Worm (Caenorhabditis elegans) whole organism, midembryonic: Measurements from ENCODE around the gene exc-14.

ENCODE experiments used
- T22C8.4 ChIP-seq: fragments of 200-800 bp; sonication (Bioruptor generic); IDR thresholded peaks from 2 replicates; pipeline ENCODE4 v1.3.6; 2022; ENCODE audit warnings: missing genetic modification characterization, missing compliant biosample characterization
- cog-1 ChIP-seq: sonication (generic microtip); optimal IDR thresholded peaks from 2 replicates; lab custom pipeline; 2016; ENCODE audit warnings: missing genetic modification characterization, missing compliant biosample characterization
- flt-1 ChIP-seq: fragments of 200-800 bp; sonication (Bioruptor generic); IDR thresholded peaks from 2 replicates; pipeline ENCODE4 v1.3.6; 2022; ENCODE audit warnings: missing genetic modification characterization, missing compliant biosample characterization
- klf-2 ChIP-seq: fragments of 200-800 bp; sonication (Bioruptor generic); conservative IDR thresholded peaks from 2 replicates; pipeline ENCODE4 v1.3.6; 2022; ENCODE audit warnings: missing genetic modification reagents, missing genetic modification characterization, missing compliant biosample characterization
- med-1 ChIP-seq: sonication (generic microtip); optimal IDR thresholded peaks from 2 replicates; lab custom pipeline; 2017; ENCODE audit warnings: missing genetic modification characterization, mild to moderate bottlenecking, missing compliant biosample characterization, antibody characterized with exemption, missing genetic modification reagents; ENCODE audit not compliant: insufficient read depth
- ref-1 ChIP-seq: fragments of 200-800 bp; sonication (Bioruptor generic); conservative IDR thresholded peaks from 2 replicates; pipeline ENCODE4 v1.3.6; 2022; ENCODE audit warnings: missing genetic modification reagents, missing genetic modification characterization, missing compliant biosample characterization
- tab-1 ChIP-seq: fragments of 200-800 bp; sonication (Bioruptor generic); IDR thresholded peaks from 2 replicates; pipeline ENCODE4 v1.3.6; 2022; ENCODE audit warnings: missing genetic modification characterization, missing compliant biosample characterization
- ztf-23 ChIP-seq: fragments of 200-800 bp; sonication (Bioruptor generic); IDR thresholded peaks from 2 replicates; pipeline ENCODE4 v1.3.6; 2022; ENCODE audit warnings: missing genetic modification reagents, missing genetic modification characterization, missing compliant biosample characterization
- ztf-29 ChIP-seq: fragments of 200-800 bp; sonication (Bioruptor generic); IDR thresholded peaks from 2 replicates; pipeline ENCODE4 v1.3.6; 2022; ENCODE audit warnings: missing genetic modification reagents, missing genetic modification characterization, missing compliant biosample characterization

exc-14 gene

ce11 chrV:5046103-5046502, at the start of gene exc-14:
Gene exc-14 (minus strand): TSS chrV:5046203.
- TF ChIP-seq ztf-23 (GFP tag; lab: Robert Waterston, UW) (no peak), cog-1 (tag; lab: Kevin White, UChicago) (no peak), med-1 (GFP tag; lab: Kevin White, UChicago) (no peak), klf-2 (GFP tag; lab: Robert Waterston, UW) (no peak), flt-1 (GFP tag; lab: Robert Waterston, UW) (no peak)

ce11 chrV:5090386-5090785, 44.4 kb upstream of the exc-14 start:
- no peak for TF ChIP-seq cog-1 (tag; lab: Kevin White, UChicago)
- no peak for TF ChIP-seq klf-2 (GFP tag; lab: Robert Waterston, UW)
- no peak for TF ChIP-seq ztf-23 (GFP tag; lab: Robert Waterston, UW)
- TF ChIP-seq T22C8.4 (GFP tag; lab: Robert Waterston, UW): no peak
- TF ChIP-seq ref-1 (GFP tag; lab: Robert Waterston, UW): no peak
- no peak for TF ChIP-seq med-1 (GFP tag; lab: Kevin White, UChicago)
- no peak for TF ChIP-seq flt-1 (GFP tag; lab: Robert Waterston, UW)
- TF ChIP-seq ztf-29 (GFP tag; lab: Robert Waterston, UW): no peak
- TF ChIP-seq tab-1 (GFP tag; lab: Robert Waterston, UW): no peak

ce11 chrV:5089497-5090134, 43.6 kb upstream of the exc-14 start, which contains the start of gene glb-32:
Gene glb-32 (minus strand): TSS chrV:5089547.
- TF ChIP-seq ztf-23 (GFP tag; lab: Robert Waterston, UW): no peak
- no peak for TF ChIP-seq klf-2 (GFP tag; lab: Robert Waterston, UW)
- TF ChIP-seq ref-1 (GFP tag; lab: Robert Waterston, UW): no peak
- TF ChIP-seq T22C8.4 (GFP tag; lab: Robert Waterston, UW): no peak
- TF ChIP-seq cog-1 (tag; lab: Kevin White, UChicago): no peak
- TF ChIP-seq ztf-29 (GFP tag; lab: Robert Waterston, UW): no peak
- no peak for TF ChIP-seq med-1 (GFP tag; lab: Kevin White, UChicago)
- no peak for TF ChIP-seq tab-1 (GFP tag; lab: Robert Waterston, UW)
- no peak for TF ChIP-seq flt-1 (GFP tag; lab: Robert Waterston, UW)

- no peak for TF ChIP-seq ref-1 (GFP tag; lab: Robert Waterston, UW)
- no peak for TF ChIP-seq flt-1 (GFP tag; lab: Robert Waterston, UW)
- TF ChIP-seq tab-1 (GFP tag; lab: Robert Waterston, UW): no peak
- TF ChIP-seq klf-2 (GFP tag; lab: Robert Waterston, UW): no peak
- no peak for TF ChIP-seq ztf-23 (GFP tag; lab: Robert Waterston, UW)
- no peak for TF ChIP-seq med-1 (GFP tag; lab: Kevin White, UChicago)
Measured at ce11 chrV:5088311-5088710, 42.3 kb upstream of the exc-14 start.

ce11 chrV:5086919-5087404, 41.0 kb upstream of the exc-14 start, which contains the start of gene Y58A7A.5:
Gene Y58A7A.5 (minus strand): TSS chrV:5086969.
- TF ChIP-seq ztf-23 (GFP tag; lab: Robert Waterston, UW): no peak

ce11 chrV:5084957-5085465, 39.0 kb upstream of the exc-14 start, which contains the start of gene Y58A7A.4:
Gene Y58A7A.4 (minus strand): TSS chrV:5085007.
- TF ChIP-seq ztf-23 (GFP tag; lab: Robert Waterston, UW) (no peak), ref-1 (GFP tag; lab: Robert Waterston, UW) (no peak), T22C8.4 (GFP tag; lab: Robert Waterston, UW) (no peak), cog-1 (tag; lab: Kevin White, UChicago) (no peak), tab-1 (GFP tag; lab: Robert Waterston, UW) (no peak), med-1 (GFP tag; lab: Kevin White, UChicago) (no peak), flt-1 (GFP tag; lab: Robert Waterston, UW) (no peak)

ce11 chrV:5080853-5081338, 34.9 kb upstream of the exc-14 start, which contains the start of gene Y58A7A.3:
Gene Y58A7A.3 (minus strand): TSS chrV:5080903.
- TF ChIP-seq ref-1 (GFP tag; lab: Robert Waterston, UW) (no peak), flt-1 (GFP tag; lab: Robert Waterston, UW) (no peak), ztf-23 (GFP tag; lab: Robert Waterston, UW) (no peak), klf-2 (GFP tag; lab: Robert Waterston, UW) (no peak), cog-1 (tag; lab: Kevin White, UChicago) (no peak), med-1 (GFP tag; lab: Kevin White, UChicago) (no peak), tab-1 (GFP tag; lab: Robert Waterston, UW) (no peak), ztf-29 (GFP tag; lab: Robert Waterston, UW) (no peak), T22C8.4 (GFP tag; lab: Robert Waterston, UW) (no peak)

ce11 chrV:5075343-5075742, 29.3 kb upstream of the exc-14 start:
- TF ChIP-seq ztf-23 (GFP tag; lab: Robert Waterston, UW) (peak; percentile 95), ref-1 (GFP tag; lab: Robert Waterston, UW) (peak; percentile 90), flt-1 (GFP tag; lab: Robert Waterston, UW) (peak; percentile 68; the same call in 1 of the 2 replicates), tab-1 (GFP tag; lab: Robert Waterston, UW) (peak; percentile 82; the same call in 1 of the 2 replicates), klf-2 (GFP tag; lab: Robert Waterston, UW) (peak; percentile 89)

ce11 chrV:5072082-5072481, 26.1 kb upstream of the exc-14 start, which contains the start of gene Y58A7A.2:
Gene Y58A7A.2 (minus strand): TSS chrV:5072182.
- TF ChIP-seq klf-2 (GFP tag; lab: Robert Waterston, UW) (no peak), ztf-29 (GFP tag; lab: Robert Waterston, UW) (no peak), cog-1 (tag; lab: Kevin White, UChicago) (no peak), T22C8.4 (GFP tag; lab: Robert Waterston, UW) (no peak), ref-1 (GFP tag; lab: Robert Waterston, UW) (no peak), med-1 (GFP tag; lab: Kevin White, UChicago) (no peak), flt-1 (GFP tag; lab: Robert Waterston, UW) (no peak), ztf-23 (GFP tag; lab: Robert Waterston, UW) (no peak), tab-1 (GFP tag; lab: Robert Waterston, UW) (no peak)
